Fruit fly (Drosophila melanogaster): ENCODE results near the gene CecA2.
A peak's percentile ranks its signal among the peaks of the same experiment; 100 is the strongest.

Gene CecA2

dm6 chr3R:30195606-30196049 is 16.3 kb upstream of the CecA2 start (continued):
- TF ChIP-seq MESR4 (GFP tag; optimal IDR thresholded peaks at IDR 0.05) (peak; percentile 22), ato (GFP tag; IDR thresholded peaks at IDR 0.05; ENCODE audit: partially characterized antibody) (0 out of 2 replicates have a peak, but pooled peaks have one; percentile 10), CG7963 (GFP tag; IDR thresholded peaks at IDR 0.05; ENCODE audit: partially characterized antibody) (no peak), Oaz (GFP tag; IDR thresholded peaks at IDR 0.05) (0 out of 2 replicates have a peak, but pooled peaks have one; percentile 14), CG18011 (GFP tag; optimal IDR thresholded peaks at IDR 0.05) (no peak), Xrp1 (GFP tag; IDR thresholded peaks at IDR 0.05) (peak; percentile 43; the same call in 1 of the 2 replicates), kni (GFP tag; optimal IDR thresholded peaks at IDR 0.05) (no peak), tx (GFP tag; optimal IDR thresholded peaks at IDR 0.05) (no peak), twi (tag; optimal IDR thresholded peaks at IDR 0.05) (no peak), ash1 (GFP tag; optimal IDR thresholded peaks at IDR 0.05) (no peak), slp2 (GFP tag; optimal IDR thresholded peaks at IDR 0.05) (peak; percentile 4), ase (GFP tag; IDR thresholded peaks at IDR 0.05) (peak; percentile 43; the same call in 1 of the 3 replicates), CG17912 (GFP tag; optimal IDR thresholded peaks at IDR 0.05) (no peak), CG18262 (tag; optimal IDR thresholded peaks at IDR 0.05) (peak; percentile 20), pnt (GFP tag; optimal IDR thresholded peaks at IDR 0.05) (no peak), CkIIα-i1 (GFP tag; IDR thresholded peaks at IDR 0.05) (no peak), CG7987 (GFP tag; optimal IDR thresholded peaks at IDR 0.05) (peak; percentile 36), chn (GFP tag; optimal IDR thresholded peaks at IDR 0.05) (no peak), ap (GFP tag; IDR thresholded peaks at IDR 0.05) (no peak), repo (GFP tag; optimal IDR thresholded peaks at IDR 0.05) (no peak), NC2α (GFP tag; optimal IDR thresholded peaks at IDR 0.05) (no peak), CG9727 (GFP tag; optimal IDR thresholded peaks at IDR 0.05) (no peak), CG15011 (GFP tag; optimal IDR thresholded peaks at IDR 0.05) (no peak), CG10959 (GFP tag; IDR thresholded peaks at IDR 0.05) (no peak), dm (GFP tag; optimal IDR thresholded peaks at IDR 0.05) (peak; percentile 83), Six4 (GFP tag; optimal IDR thresholded peaks at IDR 0.05) (no peak), CG10431 (GFP tag; optimal IDR thresholded peaks at IDR 0.05) (no peak), Atf-2 (GFP tag; optimal IDR thresholded peaks at IDR 0.05) (no peak), CG8924 (tag; optimal IDR thresholded peaks at IDR 0.05) (no peak), eve (GFP tag; optimal IDR thresholded peaks at IDR 0.05) (no peak), otp (GFP tag; IDR thresholded peaks at IDR 0.05) (no peak), CG17802 (tag; optimal IDR thresholded peaks at IDR 0.05) (no peak), Spps (tag; optimal IDR thresholded peaks at IDR 0.05) (no peak), CG1233 (GFP tag; optimal IDR thresholded peaks at IDR 0.05) (no peak), Adf1 (GFP tag; IDR thresholded peaks at IDR 0.05) (peak; percentile 47), Fer3 (tag; optimal IDR thresholded peaks at IDR 0.05) (peak; percentile 14), caup (GFP tag; optimal IDR thresholded peaks at IDR 0.05; ENCODE audit: severe bottlenecking) (peak; percentile 57), Trl (optimal IDR thresholded peaks at IDR 0.05) (no peak), Trl (GFP tag; optimal IDR thresholded peaks at IDR 0.05) (no peak), ERR (GFP tag; optimal IDR thresholded peaks at IDR 0.05) (peak; percentile 11), Scr (GFP tag; IDR thresholded peaks at IDR 0.05; ENCODE audit: partially characterized antibody) (no peak), Ravus (GFP tag; IDR thresholded peaks at IDR 0.05) (no peak), Dad (GFP tag; optimal IDR thresholded peaks at IDR 0.05) (no peak), CG31224 (GFP tag; IDR thresholded peaks at IDR 0.05) (peak; percentile 47; the same call in 1 of the 2 replicates), aop (GFP tag; IDR thresholded peaks at IDR 0.05) (no peak), CG4854 (GFP tag; optimal IDR thresholded peaks at IDR 0.05) (no peak), crol (GFP tag; IDR thresholded peaks at IDR 0.05) (no peak), C15 (GFP tag; IDR thresholded peaks at IDR 0.05) (no peak), CG6254 (GFP tag; optimal IDR thresholded peaks at IDR 0.05) (no peak), dmrt11E (tag; optimal IDR thresholded peaks at IDR 0.05) (no peak), CG31388 (GFP tag; optimal IDR thresholded peaks at IDR 0.05) (no peak), CG8388 (GFP tag; optimal IDR thresholded peaks at IDR 0.05) (no peak)

All from whole organism, embryonic.